Fruit fly (Drosophila melanogaster) Kc167 (cell line): ENCODE data around the gene CG2983.

Source experiments
- Myc ChIP-seq: fragments of >200 bp; optimal IDR thresholded peaks from 2 replicates; lab custom pipeline; 2017; ENCODE audit warnings: missing external identifiers
- Sin3A ChIP-seq: fragments of >200 bp; optimal IDR thresholded peaks from 2 replicates; lab custom pipeline; 2018; ENCODE audit warnings: missing external identifiers
- h ChIP-seq: fragments of >200 bp; optimal IDR thresholded peaks from 3 replicates; lab custom pipeline; 2018; ENCODE audit warnings: missing external identifiers
- insv ChIP-seq: fragments of >200 bp; optimal IDR thresholded peaks from 3 replicates; lab custom pipeline; 2018; ENCODE audit warnings: missing external identifiers
- psq ChIP-seq: fragments of >200 bp; optimal IDR thresholded peaks from 2 replicates; lab custom pipeline; 2017; ENCODE audit warnings: missing external identifiers
- ttk ChIP-seq: sonication (Bioruptor generic); optimal IDR thresholded peaks from 2 replicates; lab custom pipeline; 2017; ENCODE audit warnings: missing external identifiers

Gene CG2983

DNA sequence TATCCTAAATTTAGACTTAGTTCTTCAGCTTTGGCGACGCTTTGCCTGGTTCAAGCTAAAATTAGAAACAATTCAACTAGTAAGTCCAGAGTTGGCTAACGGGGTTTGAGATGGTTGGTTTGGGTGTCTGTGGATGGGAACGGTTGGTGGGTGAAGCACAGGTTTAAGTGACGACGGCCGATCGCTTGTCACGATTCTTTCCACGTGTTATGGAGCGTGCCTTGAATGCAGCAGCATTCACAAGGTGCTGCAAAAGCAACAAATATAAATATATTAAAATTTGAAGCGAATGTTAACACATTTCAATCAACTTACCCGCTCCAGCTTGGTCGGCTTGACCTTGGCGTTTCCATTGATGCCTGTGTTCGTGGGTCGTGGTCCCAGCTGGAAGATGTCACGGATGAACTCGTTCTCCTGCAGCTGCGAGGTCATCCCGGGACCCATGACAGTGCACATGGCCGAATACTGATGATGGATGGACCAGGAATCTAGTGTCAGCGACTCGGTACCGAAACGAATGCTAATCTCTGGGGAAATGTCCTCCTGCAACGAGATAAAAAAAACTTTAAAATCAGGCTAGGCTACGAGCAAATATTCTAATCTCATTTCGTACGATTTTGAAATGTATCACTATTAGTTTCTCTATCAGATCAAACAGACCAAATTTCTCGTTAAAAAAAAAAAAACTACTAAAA, 21.7 kb downstream of the CG2983 start, which contains the start of gene CG8813:
TSS of gene CG8813 (plus strand) at position 645 of the 695 bp plus-strand sequence.
- TF ChIP-seq h (lab: Kevin White, UChicago) (no peak), Sin3A (no peak), ttk (no peak), Myc (lab: Kevin White, UChicago) (no peak), insv (lab: Kevin White, UChicago) (no peak), psq (lab: Kevin White, UChicago) (no peak)

dm6 chr2L:2872309-2872932, 25.0 kb downstream of the CG2983 start:
- TF ChIP-seq Myc (lab: Kevin White, UChicago) (no peak), Sin3A (no peak), h (lab: Kevin White, UChicago) (no peak), ttk (no peak), psq (lab: Kevin White, UChicago) (no peak), insv (lab: Kevin White, UChicago) (no peak)

DNA sequence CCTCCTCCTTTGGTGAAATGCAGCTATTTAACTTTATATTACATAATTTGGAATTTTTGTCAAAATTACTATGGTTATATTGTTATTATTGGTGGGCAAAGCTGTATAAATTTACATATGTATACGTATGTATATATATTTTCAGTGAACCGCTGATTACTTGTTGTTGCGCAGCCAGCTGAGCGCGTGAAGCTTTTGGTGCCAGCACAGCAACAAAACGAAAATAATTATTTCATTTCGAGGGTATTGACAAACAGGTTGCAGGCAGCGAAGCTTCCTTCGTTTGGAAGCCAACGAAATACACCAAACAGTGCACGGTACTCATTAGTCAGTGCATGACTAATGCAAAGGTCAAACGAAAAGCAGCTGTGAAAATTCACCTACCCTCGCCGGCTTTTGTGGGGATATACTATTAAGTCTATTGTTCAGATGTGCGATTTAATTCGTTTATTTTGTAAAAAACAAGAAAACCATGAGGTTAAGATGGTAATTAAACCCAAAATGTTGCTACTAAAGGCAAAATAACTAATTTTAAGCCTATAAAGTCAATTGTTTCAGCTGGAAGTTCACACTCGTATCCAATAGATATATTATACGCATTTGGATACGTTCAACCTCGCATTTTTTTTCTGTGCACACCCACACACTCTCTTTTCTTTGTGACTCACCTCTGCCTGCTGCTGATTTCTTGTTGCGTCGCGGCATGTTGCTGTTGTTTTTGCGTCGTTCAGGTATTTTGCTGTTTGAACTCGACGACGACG, 25.7 kb downstream of the CG2983 start:
- TF ChIP-seq Sin3A = no peak
- no peak for TF ChIP-seq insv (lab: Kevin White, UChicago)
- TF ChIP-seq psq (lab: Kevin White, UChicago) = no peak
- no peak for TF ChIP-seq Myc (lab: Kevin White, UChicago)
- TF ChIP-seq ttk = no peak
- no peak for TF ChIP-seq h (lab: Kevin White, UChicago)

- no peak for TF ChIP-seq psq (lab: Kevin White, UChicago)
- TF ChIP-seq Sin3A = no peak
- TF ChIP-seq Myc (lab: Kevin White, UChicago) = no peak
- TF ChIP-seq ttk = no peak
- TF ChIP-seq h (lab: Kevin White, UChicago) = no peak
- no peak for TF ChIP-seq insv (lab: Kevin White, UChicago)
These were observed 26.3 kb downstream of the CG2983 start for dm6 chr2L:2873729-2874127.

dm6 chr2L:2874185-2874541, 26.7 kb downstream of the CG2983 start, which contains the start of gene Ifrd1:
Gene Ifrd1 (minus strand): TSS chr2L:2874489.
- TF ChIP-seq Sin3A (no peak), ttk (no peak), psq (lab: Kevin White, UChicago) (no peak), Myc (lab: Kevin White, UChicago) (no peak)

dm6 chr2L:2874542-2875194, 27.2 kb downstream of the CG2983 start, which contains the start of gene CG8814:
Gene CG8814 (plus strand): TSS chr2L:2874890.
- no peak for TF ChIP-seq Myc (lab: Kevin White, UChicago)
- no peak for TF ChIP-seq Sin3A
- TF ChIP-seq insv (lab: Kevin White, UChicago) = no peak
- no peak for TF ChIP-seq psq (lab: Kevin White, UChicago)
- no peak for TF ChIP-seq ttk
- TF ChIP-seq h (lab: Kevin White, UChicago) = no peak

dm6 chr2L:2878188-2878587, 30.8 kb downstream of the CG2983 start, which contains the start of the genes Prx6a and Sbat:
Gene Prx6a (minus strand): TSS chr2L:2878232.
Gene Sbat (plus strand): TSS chr2L:2878344.
- no peak for TF ChIP-seq Myc (lab: Kevin White, UChicago)
- no peak for TF ChIP-seq insv (lab: Kevin White, UChicago)
- TF ChIP-seq Sin3A = no peak
- no peak for TF ChIP-seq ttk
- TF ChIP-seq h (lab: Kevin White, UChicago) = no peak
- TF ChIP-seq psq (lab: Kevin White, UChicago) = no peak

DNA sequence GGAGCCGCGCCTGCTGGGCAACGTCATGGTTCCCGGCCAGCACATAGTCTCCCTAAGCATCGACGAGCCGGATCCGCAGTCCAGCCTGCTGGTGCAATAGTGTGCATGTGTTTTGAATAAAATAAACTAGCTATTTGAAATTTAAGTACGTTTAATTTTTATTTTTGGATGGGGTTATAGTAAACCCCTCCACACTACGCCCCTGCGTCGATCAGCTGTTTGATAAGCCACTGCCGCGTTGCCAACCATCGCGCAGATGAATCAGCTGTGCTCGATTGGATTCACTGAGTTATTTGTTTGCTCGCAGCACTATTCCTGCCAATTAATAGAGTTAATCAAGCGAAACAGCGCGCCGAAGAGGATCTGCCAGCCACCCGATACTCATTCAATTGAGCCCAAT, 31.4 kb downstream of the CG2983 start, which contains the start of gene RabGGTb:
TSS of gene RabGGTb (plus strand) at position 254 of the 400 bp plus-strand sequence.
- TF ChIP-seq psq (lab: Kevin White, UChicago) = no peak

DNA sequence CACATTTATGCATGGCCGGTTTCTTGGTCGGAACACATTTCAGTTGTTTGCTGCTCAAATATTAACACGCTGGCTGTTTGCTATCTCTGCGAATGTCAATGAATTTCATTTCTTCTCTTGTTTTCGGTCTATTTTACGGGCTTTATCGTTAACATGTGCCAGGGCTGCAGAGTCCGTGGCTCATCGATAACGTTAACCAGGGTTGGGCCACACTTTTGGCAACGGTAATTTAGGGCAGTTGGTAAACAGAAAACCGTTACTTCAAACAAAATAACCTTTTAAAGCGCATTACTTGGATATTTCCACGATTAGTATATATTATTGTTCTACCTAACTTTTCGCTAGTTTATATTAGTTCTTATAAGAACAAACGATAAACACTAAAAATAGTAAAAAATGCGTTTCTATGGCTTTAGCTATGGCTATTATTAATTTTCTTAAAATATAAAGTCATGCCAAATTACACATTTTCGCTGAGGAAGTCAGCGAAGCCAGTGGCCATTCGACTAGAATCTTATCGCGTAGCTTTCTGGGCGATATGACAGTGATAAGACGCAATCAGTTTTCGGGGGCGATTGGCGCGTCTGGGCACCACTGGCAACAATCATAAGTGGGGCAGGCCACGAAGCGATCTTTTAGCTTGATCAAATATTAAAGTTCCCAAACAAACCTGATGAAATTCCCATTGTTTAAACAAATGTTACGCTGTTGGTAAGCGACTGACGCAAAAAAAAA, 35.7 kb downstream of the CG2983 start:
- TF ChIP-seq h (lab: Kevin White, UChicago) = no peak
- TF ChIP-seq Sin3A = no peak

- TF ChIP-seq h (lab: Kevin White, UChicago) (no peak), psq (lab: Kevin White, UChicago) (no peak), ttk (no peak), Sin3A (no peak), insv (lab: Kevin White, UChicago) (no peak), Myc (lab: Kevin White, UChicago) (no peak)
These were observed 36.4 kb downstream of the CG2983 start for dm6 chr2L:2883703-2884294.
